Worm (Caenorhabditis elegans) whole organism, mixed stage, embryonic: ENCODE measurements around the gene lab-2.

Source experiments
- M03D4.4 ChIP-seq: sonication (generic microtip); optimal IDR thresholded peaks from 2 replicates; lab custom pipeline; 2017; ENCODE audit warnings: mild to moderate bottlenecking, missing genetic modification characterization, missing compliant biosample characterization
- bed-3 ChIP-seq: fragments of 200-800 bp; sonication (Bioruptor generic); optimal IDR thresholded peaks from 3 replicates; lab custom pipeline; 2018; ENCODE audit warnings: mild to moderate bottlenecking, missing genetic modification characterization, moderate library complexity, missing compliant biosample characterization
- blmp-1 ChIP-seq: fragments of 150-350 bp; optimal IDR thresholded peaks from 2 replicates; lab custom pipeline; 2014; ENCODE audit warnings: missing biosample characterization, missing genetic modification characterization
- ceh-39 ChIP-seq: fragments of 150-350 bp; optimal IDR thresholded peaks from 2 replicates; lab custom pipeline; 2014; ENCODE audit warnings: missing biosample characterization, missing genetic modification characterization
- ceh-43 ChIP-seq: fragments of 200-800 bp; sonication (Bioruptor generic); optimal IDR thresholded peaks from 2 replicates; lab custom pipeline; 2018; ENCODE audit warnings: mild to moderate bottlenecking, missing genetic modification characterization, moderate library complexity, missing compliant biosample characterization
- ceh-83 ChIP-seq: fragments of 200-800 bp; sonication (Bioruptor generic); optimal IDR thresholded peaks from 2 replicates; lab custom pipeline; 2018; ENCODE audit warnings: mild to moderate bottlenecking, missing genetic modification characterization, missing compliant biosample characterization
- ces-1 ChIP-seq: fragments of 150-350 bp; optimal IDR thresholded peaks from 2 replicates; lab custom pipeline; 2014; ENCODE audit warnings: missing biosample characterization, missing genetic modification reagents, missing genetic modification characterization
- cnd-1 ChIP-seq: fragments of 200-800 bp; sonication (Bioruptor generic); optimal IDR thresholded peaks from 2 replicates; lab custom pipeline; 2018; ENCODE audit warnings: mild to moderate bottlenecking, missing genetic modification characterization, missing compliant biosample characterization
- drap-1 ChIP-seq: fragments of 200-800 bp; sonication (Bioruptor generic); optimal IDR thresholded peaks from 3 replicates; lab custom pipeline; 2018; ENCODE audit warnings: mild to moderate bottlenecking, missing genetic modification characterization, missing compliant biosample characterization
- elt-1 ChIP-seq: sonication (generic microtip); optimal IDR thresholded peaks from 2 replicates; lab custom pipeline; 2017; ENCODE audit warnings: missing genetic modification characterization, mild to moderate bottlenecking, missing compliant biosample characterization, antibody characterized with exemption, moderate library complexity, borderline replicate concordance; ENCODE audit not compliant: insufficient read depth
- elt-3 ChIP-seq: fragments of 150-350 bp; optimal IDR thresholded peaks from 2 replicates; lab custom pipeline; 2014; ENCODE audit warnings: missing biosample characterization, missing genetic modification characterization
- ham-2 ChIP-seq: fragments of 200-800 bp; sonication (Bioruptor generic); optimal IDR thresholded peaks from 2 replicates; lab custom pipeline; 2018; ENCODE audit warnings: mild to moderate bottlenecking, missing genetic modification characterization, missing compliant biosample characterization
- hlh-1 ChIP-seq: fragments of 150-350 bp; optimal IDR thresholded peaks from 2 replicates; lab custom pipeline; 2014; ENCODE audit warnings: missing biosample characterization, missing genetic modification reagents, missing genetic modification characterization
- lin-13 ChIP-seq: fragments of 150-350 bp; optimal IDR thresholded peaks from 2 replicates; lab custom pipeline; 2014; ENCODE audit warnings: missing biosample characterization, missing genetic modification characterization
- lin-32 ChIP-seq: fragments of 200-800 bp; sonication (Bioruptor generic); optimal IDR thresholded peaks from 2 replicates; lab custom pipeline; 2018; ENCODE audit warnings: mild to moderate bottlenecking, missing genetic modification characterization, missing compliant biosample characterization
- lsy-2 ChIP-seq: fragments of 150-350 bp; optimal IDR thresholded peaks from 2 replicates; lab custom pipeline; 2014; ENCODE audit warnings: missing biosample characterization, missing genetic modification characterization
- mab-5 ChIP-seq: fragments of 150-350 bp; optimal IDR thresholded peaks from 2 replicates; lab custom pipeline; 2014; ENCODE audit warnings: missing biosample characterization, missing genetic modification characterization
- mep-1 ChIP-seq: fragments of 150-350 bp; optimal IDR thresholded peaks from 2 replicates; lab custom pipeline; 2017; ENCODE audit warnings: missing biosample characterization, missing genetic modification reagents, missing genetic modification characterization, inconsistent platforms
- mls-2 ChIP-seq: sonication (generic microtip); optimal IDR thresholded peaks from 2 replicates; lab custom pipeline; 2016; ENCODE audit warnings: mild to moderate bottlenecking, missing genetic modification characterization, moderate library complexity, missing compliant biosample characterization
- nhr-12 ChIP-seq: fragments of 150-350 bp; optimal IDR thresholded peaks from 2 replicates; lab custom pipeline; 2014; ENCODE audit warnings: missing biosample characterization, missing genetic modification characterization
- nhr-2 ChIP-seq: fragments of 150-350 bp; optimal IDR thresholded peaks from 2 replicates; lab custom pipeline; 2014; ENCODE audit warnings: missing biosample characterization, missing genetic modification characterization
- nhr-237 ChIP-seq: fragments of 150-350 bp; optimal IDR thresholded peaks from 2 replicates; lab custom pipeline; 2014; ENCODE audit warnings: missing biosample characterization, missing genetic modification characterization
- nhr-28 ChIP-seq: fragments of 150-350 bp; optimal IDR thresholded peaks from 2 replicates; lab custom pipeline; 2014; ENCODE audit warnings: missing biosample characterization, missing genetic modification characterization
- nhr-76 ChIP-seq: sonication (generic microtip); optimal IDR thresholded peaks from 2 replicates; lab custom pipeline; 2017; ENCODE audit warnings: missing biosample characterization, missing genetic modification characterization
- pha-4 ChIP-seq: fragments of 150-350 bp; optimal IDR thresholded peaks from 2 replicates; lab custom pipeline; 2018; ENCODE audit warnings: missing biosample characterization, missing genetic modification reagents, missing genetic modification characterization
- sem-2 ChIP-seq: fragments of 200-800 bp; sonication (Bioruptor generic); optimal IDR thresholded peaks from 2 replicates; lab custom pipeline; 2018; ENCODE audit warnings: mild to moderate bottlenecking, missing genetic modification characterization, missing compliant biosample characterization
- snpc-4 ChIP-seq: fragments of 150-350 bp; optimal IDR thresholded peaks from 2 replicates; lab custom pipeline; 2014; ENCODE audit warnings: missing biosample characterization, missing genetic modification characterization
- sptf-1 ChIP-seq: sonication (generic microtip); optimal IDR thresholded peaks from 2 replicates; lab custom pipeline; 2017; ENCODE audit warnings: mild to moderate bottlenecking, missing genetic modification characterization, moderate library complexity, missing compliant biosample characterization
- unc-120 ChIP-seq: sonication (generic microtip); optimal IDR thresholded peaks from 2 replicates; lab custom pipeline; 2017; ENCODE audit warnings: missing genetic modification characterization, missing compliant biosample characterization; ENCODE audit not compliant: poor library complexity, severe bottlenecking
- unc-39 ChIP-seq: fragments of 150-350 bp; optimal IDR thresholded peaks from 2 replicates; lab custom pipeline; 2014; ENCODE audit warnings: missing biosample characterization, missing genetic modification characterization
- unc-62 ChIP-seq: fragments of 150-350 bp; optimal IDR thresholded peaks from 2 replicates; lab custom pipeline; 2014; ENCODE audit warnings: missing biosample characterization, missing genetic modification reagents, missing genetic modification characterization
- zip-8 ChIP-seq: fragments of 150-350 bp; optimal IDR thresholded peaks from 2 replicates; lab custom pipeline; 2014; ENCODE audit warnings: missing biosample characterization, missing genetic modification characterization
- ztf-11 ChIP-seq: fragments of 150-350 bp; optimal IDR thresholded peaks from 2 replicates; lab custom pipeline; 2014; ENCODE audit warnings: missing biosample characterization, missing genetic modification characterization

The lab-2 gene

DNA sequence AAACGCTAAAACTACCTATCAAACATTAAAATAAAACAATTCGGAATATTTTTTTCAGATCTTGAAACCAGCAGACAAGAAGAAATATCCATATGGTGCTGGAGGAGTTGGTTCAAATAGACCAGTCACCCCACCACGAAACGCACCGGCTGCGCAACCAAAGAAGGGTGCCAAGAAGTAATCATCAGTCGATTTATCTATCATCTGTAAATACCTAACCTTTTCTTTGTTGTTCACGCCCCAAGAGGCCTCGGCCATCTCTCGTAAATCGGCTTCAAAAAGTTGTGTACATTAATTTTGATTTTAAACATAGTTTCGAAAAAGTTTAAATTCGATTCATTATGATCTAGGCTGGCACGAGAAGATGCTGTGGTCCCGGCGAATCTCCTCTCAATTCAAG lies 8.6 kb upstream of the lab-2 start:
- TF ChIP-seq blmp-1 (tag; lab: Kevin White, UChicago) = no peak
- no peak for TF ChIP-seq nhr-237 (tag; lab: Kevin White, UChicago)
- no peak for TF ChIP-seq sptf-1 (tag; lab: Kevin White, UChicago)
- TF ChIP-seq nhr-76 (tag; lab: Kevin White, UChicago) = no peak
- no peak for TF ChIP-seq mab-5 (tag; lab: Kevin White, UChicago)
- no peak for TF ChIP-seq cnd-1 (tag; lab: Kevin White, UChicago)
- TF ChIP-seq ceh-43 (GFP tag; lab: Kevin White, UChicago) = no peak
- TF ChIP-seq M03D4.4 = no peak
- no peak for TF ChIP-seq ztf-11
- no peak for TF ChIP-seq nhr-12
- no peak for TF ChIP-seq nhr-28 (tag; lab: Kevin White, UChicago)
- TF ChIP-seq ceh-83 (GFP tag; lab: Kevin White, UChicago) = no peak

DNA sequence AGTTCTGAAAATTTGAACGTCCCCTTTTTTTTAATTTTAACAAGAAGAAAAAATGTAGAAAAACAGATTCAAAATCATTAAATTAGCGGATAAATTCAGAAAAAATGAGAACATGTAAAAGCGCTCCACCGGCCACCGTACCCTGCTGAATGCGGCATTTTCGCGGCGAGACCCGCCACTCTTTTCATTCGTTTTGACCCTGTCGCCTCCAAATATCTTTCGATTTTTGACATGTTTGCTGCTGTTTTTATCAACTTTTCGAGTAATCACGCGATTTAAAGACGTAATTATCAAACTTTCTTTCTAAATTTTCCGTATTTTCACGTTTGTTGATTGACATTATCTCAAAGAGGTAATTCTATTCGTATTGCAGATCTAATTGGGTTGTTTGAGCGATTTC lies 6.8 kb upstream of the lab-2 start, which contains the start of gene gsp-2:
Gene gsp-2, plus strand, starts transcription at position 374 of the 400 bp plus-strand sequence.
- TF ChIP-seq snpc-4 (tag; lab: Kevin White, UChicago) = no peak
- no peak for TF ChIP-seq elt-3
- TF ChIP-seq mab-5 (tag; lab: Kevin White, UChicago) = no peak
- peak; percentile 7 for TF ChIP-seq unc-120
- TF ChIP-seq pha-4 (tag; lab: Kevin White, UChicago) = peak; percentile 43
- no peak for TF ChIP-seq ceh-83 (GFP tag; lab: Kevin White, UChicago)
- no peak for TF ChIP-seq nhr-2
- no peak for TF ChIP-seq nhr-12
- TF ChIP-seq lin-13 (tag; lab: Kevin White, UChicago) = peak; percentile 33
- TF ChIP-seq sem-2 = no peak
- peak; percentile 29 for TF ChIP-seq sptf-1 (tag; lab: Kevin White, UChicago)
- TF ChIP-seq mep-1 (tag; lab: Kevin White, UChicago) = peak; percentile 84
- no peak for TF ChIP-seq mls-2 (tag; lab: Kevin White, UChicago)
- TF ChIP-seq lin-32 (GFP tag; lab: Kevin White, UChicago) = no peak
- TF ChIP-seq bed-3 (GFP tag; lab: Kevin White, UChicago) = no peak
- no peak for TF ChIP-seq ztf-11
- TF ChIP-seq lsy-2 (tag; lab: Kevin White, UChicago) = peak; percentile 95
- TF ChIP-seq nhr-28 (tag; lab: Kevin White, UChicago) = no peak
- TF ChIP-seq M03D4.4 = no peak
- TF ChIP-seq drap-1 (GFP tag; lab: Kevin White, UChicago) = peak; percentile 43
- no peak for TF ChIP-seq ham-2 (GFP tag; lab: Kevin White, UChicago)
- no peak for TF ChIP-seq elt-1
- peak; percentile 59 for TF ChIP-seq hlh-1
- TF ChIP-seq unc-39 = no peak
- no peak for TF ChIP-seq unc-62 (GFP tag; lab: Kevin White, UChicago)
- no peak for TF ChIP-seq ceh-39 (tag; lab: Kevin White, UChicago)
- no peak for TF ChIP-seq nhr-76 (tag; lab: Kevin White, UChicago)
- no peak for TF ChIP-seq ceh-43 (GFP tag; lab: Kevin White, UChicago)
- peak; percentile 73 for TF ChIP-seq nhr-237 (tag; lab: Kevin White, UChicago)
- TF ChIP-seq ces-1 = peak; percentile 45
- no peak for TF ChIP-seq blmp-1 (tag; lab: Kevin White, UChicago)
- TF ChIP-seq cnd-1 (tag; lab: Kevin White, UChicago) = no peak
- no peak for TF ChIP-seq zip-8 (tag; lab: Kevin White, UChicago)
- TF ChIP-seq, all 35 proteins: peak for 10

DNA sequence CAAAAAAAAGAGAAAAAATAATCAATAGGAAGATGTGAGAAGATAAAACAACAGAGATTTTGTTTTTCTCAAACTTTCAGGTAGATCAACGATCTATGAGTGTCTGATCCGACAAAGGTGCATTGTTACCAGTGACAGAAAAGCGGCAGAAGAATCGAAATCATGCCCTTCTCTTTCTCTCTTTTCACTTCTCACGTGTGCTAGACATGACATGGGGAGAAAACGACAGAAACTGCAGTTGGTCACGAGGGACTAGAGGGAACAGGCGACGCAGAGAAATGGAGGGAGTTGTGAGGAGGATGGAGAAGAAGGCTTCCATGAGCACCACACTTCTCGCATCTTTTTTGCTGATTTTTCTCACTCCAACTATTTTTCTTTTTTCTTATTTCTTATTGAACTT lies 5.8 kb upstream of the lab-2 start, which contains the start of gene F56C9.10:
Gene F56C9.10, minus strand, starts transcription at position 97 of the 400 bp plus-strand sequence.
- TF ChIP-seq blmp-1 (tag; lab: Kevin White, UChicago) (peak; percentile 66), lin-32 (GFP tag; lab: Kevin White, UChicago) (no peak), ham-2 (GFP tag; lab: Kevin White, UChicago) (peak; percentile 9), hlh-1 (peak; percentile 77), drap-1 (GFP tag; lab: Kevin White, UChicago) (no peak), unc-120 (peak; percentile 65), mep-1 (tag; lab: Kevin White, UChicago) (peak; percentile 14), cnd-1 (tag; lab: Kevin White, UChicago) (peak; percentile 15), mls-2 (tag; lab: Kevin White, UChicago) (peak; percentile 6), ces-1 (peak; percentile 32), unc-62 (GFP tag; lab: Kevin White, UChicago) (peak; percentile 83), nhr-237 (tag; lab: Kevin White, UChicago) (peak; percentile 48), pha-4 (tag; lab: Kevin White, UChicago) (no peak)
- TF ChIP-seq, all 35 proteins: peak for 10

DNA sequence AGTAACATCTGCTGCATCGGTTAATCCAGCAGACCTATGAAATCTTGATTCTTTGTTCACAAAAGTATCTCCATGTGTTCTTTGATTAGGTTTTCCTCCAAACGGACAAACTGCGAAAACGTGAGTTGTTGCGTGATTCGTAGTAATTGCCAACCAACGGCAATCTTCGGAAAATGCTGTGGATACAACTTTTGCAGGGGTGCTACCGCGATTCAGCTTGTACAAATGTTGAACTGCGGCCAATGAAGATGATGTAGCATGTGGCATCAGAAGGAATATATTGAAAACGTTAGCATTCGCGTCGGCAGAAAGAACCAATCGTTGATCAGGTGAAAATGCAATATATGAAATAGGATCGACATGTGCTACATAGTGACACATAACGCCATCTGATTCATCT lies 2.3 kb upstream of the lab-2 start:
- TF ChIP-seq nhr-12 (no peak), unc-62 (GFP tag; lab: Kevin White, UChicago) (no peak), sem-2 (no peak), blmp-1 (tag; lab: Kevin White, UChicago) (no peak), cnd-1 (tag; lab: Kevin White, UChicago) (no peak), elt-1 (no peak)
